Fruit fly (Drosophila melanogaster) whole organism, embryonic: ENCODE results near the gene CG31538.

Experiments
- Atf-2 ChIP-seq: fragments of 200-800 bp; sonication (Bioruptor generic); optimal IDR thresholded peaks from 2 replicates; lab custom pipeline; 2016; ENCODE audit warnings: missing biosample characterization, missing genetic modification characterization
- BEAF-32 ChIP-seq: fragments of 200-800 bp; sonication (Bioruptor generic); optimal IDR thresholded peaks from 3 replicates; lab custom pipeline; 2017; ENCODE audit warnings: missing biosample characterization, missing genetic modification characterization, mild to moderate bottlenecking, moderate library complexity, missing genetic modification reagents
- BtbVII ChIP-seq: fragments of 200-800 bp; sonication (Bioruptor generic); optimal IDR thresholded peaks from 3 replicates; lab custom pipeline; 2017; ENCODE audit warnings: missing biosample characterization, mild to moderate bottlenecking, missing genetic modification characterization
- CG11504 ChIP-seq: fragments of 200-800 bp; sonication (Bioruptor generic); optimal IDR thresholded peaks from 3 replicates; lab custom pipeline; 2019; ENCODE audit warnings: missing biosample characterization, mild to moderate bottlenecking, missing genetic modification characterization, moderate library complexity
- CG12155 ChIP-seq: fragments of 200-800 bp; sonication (Bioruptor generic); optimal IDR thresholded peaks from 3 replicates; lab custom pipeline; 2016; ENCODE audit warnings: missing biosample characterization, missing genetic modification characterization
- CG12659 ChIP-seq: fragments of 200-800 bp; sonication (Bioruptor generic); optimal IDR thresholded peaks from 3 replicates; lab custom pipeline; 2017; ENCODE audit warnings: mild to moderate bottlenecking, missing biosample characterization, missing genetic modification reagents, missing genetic modification characterization
- CG12769 ChIP-seq: fragments of 200-800 bp; sonication (Bioruptor generic); optimal IDR thresholded peaks from 2 replicates; lab custom pipeline; 2019; ENCODE audit warnings: missing biosample characterization, mild to moderate bottlenecking, missing genetic modification characterization, moderate library complexity
- CG13287 ChIP-seq: fragments of 200-800 bp; sonication (Bioruptor generic); IDR thresholded peaks from 2 replicates; pipeline ENCODE4 v1.3.6; 2022; ENCODE audit warnings: missing biosample characterization, missing genetic modification characterization; ENCODE audit not compliant: partially characterized antibody
- CG14710 ChIP-seq: fragments of 200-800 bp; sonication (Bioruptor generic); optimal IDR thresholded peaks from 3 replicates; lab custom pipeline; 2019; ENCODE audit warnings: missing biosample characterization, mild to moderate bottlenecking, missing genetic modification characterization, moderate library complexity
- CG1603 ChIP-seq: fragments of 200-800 bp; sonication (Bioruptor generic); optimal IDR thresholded peaks from 2 replicates; lab custom pipeline; 2019; ENCODE audit warnings: missing biosample characterization, mild to moderate bottlenecking, missing genetic modification characterization, moderate library complexity
- CG17359 ChIP-seq: fragments of 200-800 bp; sonication (Bioruptor generic); optimal IDR thresholded peaks from 3 replicates; lab custom pipeline; 2018; ENCODE audit warnings: missing biosample characterization, mild to moderate bottlenecking, missing genetic modification characterization, moderate library complexity
- CG17802 ChIP-seq: fragments of 200-800 bp; sonication (Bioruptor generic); optimal IDR thresholded peaks from 2 replicates; lab custom pipeline; 2018; ENCODE audit warnings: missing biosample characterization, mild to moderate bottlenecking, missing genetic modification characterization, moderate library complexity
- CG17829 ChIP-seq: fragments of 200-800 bp; optimal IDR thresholded peaks from 2 replicates; lab custom pipeline; 2019; ENCODE audit warnings: missing biosample characterization, mild to moderate bottlenecking, missing genetic modification characterization, moderate library complexity
- CG18262 ChIP-seq: fragments of 200-800 bp; optimal IDR thresholded peaks from 3 replicates; lab custom pipeline; 2019; ENCODE audit warnings: missing biosample characterization, mild to moderate bottlenecking, missing genetic modification characterization, moderate library complexity
- CG2116 ChIP-seq: fragments of 200-800 bp; sonication (Bioruptor generic); optimal IDR thresholded peaks from 3 replicates; lab custom pipeline; 2018; ENCODE audit warnings: missing biosample characterization, mild to moderate bottlenecking, missing genetic modification characterization
- CG2120 ChIP-seq: fragments of 200-800 bp; sonication (Bioruptor generic); optimal IDR thresholded peaks from 3 replicates; lab custom pipeline; 2016; ENCODE audit warnings: missing biosample characterization, missing genetic modification characterization
- CG2712 ChIP-seq: fragments of 200-800 bp; optimal IDR thresholded peaks from 3 replicates; lab custom pipeline; 2019; ENCODE audit warnings: missing biosample characterization, mild to moderate bottlenecking, missing genetic modification characterization, moderate library complexity
- CG30020 ChIP-seq: fragments of 200-800 bp; optimal IDR thresholded peaks from 2 replicates; lab custom pipeline; 2019; ENCODE audit warnings: missing biosample characterization, mild to moderate bottlenecking, missing genetic modification characterization, moderate library complexity
- CG30403 ChIP-seq: fragments of 200-800 bp; sonication (Bioruptor generic); optimal IDR thresholded peaks from 3 replicates; lab custom pipeline; 2016; ENCODE audit warnings: missing biosample characterization, missing genetic modification characterization
- CG3065 ChIP-seq: fragments of 200-800 bp; sonication (Bioruptor generic); optimal IDR thresholded peaks from 2 replicates; lab custom pipeline; 2016; ENCODE audit warnings: missing biosample characterization, missing genetic modification characterization
- CG31441 ChIP-seq: fragments of 200-800 bp; sonication (Bioruptor generic); IDR thresholded peaks from 2 replicates; pipeline ENCODE4 v1.3.6; 2022; ENCODE audit warnings: missing biosample characterization, missing genetic modification characterization
- CG5953 ChIP-seq: fragments of 200-800 bp; sonication (Bioruptor generic); IDR thresholded peaks from 2 replicates; pipeline ENCODE4 v1.3.6; 2022; ENCODE audit warnings: missing biosample characterization, missing genetic modification characterization
- CG8290 ChIP-seq, 3 experiments: fragments of 200-800 bp; sonication (Bioruptor generic); optimal IDR thresholded peaks; 2 replicates each; lab custom pipeline; 2016 to 2019; ENCODE audit warnings: missing biosample characterization in 3 of 3, missing genetic modification characterization in 3 of 3, mild to moderate bottlenecking in 2 of 3, moderate library complexity in 1 of 3
- CG9797 ChIP-seq: fragments of 200-800 bp; sonication (Bioruptor generic); optimal IDR thresholded peaks from 3 replicates; lab custom pipeline; 2018; ENCODE audit warnings: missing biosample characterization, mild to moderate bottlenecking, missing genetic modification characterization
- Dfd ChIP-seq, 2 experiments: fragments of >200 bp; optimal IDR thresholded peaks; 2 replicates each; lab custom pipeline; 2017; ENCODE audit warnings: missing biosample characterization in 2 of 2, missing genetic modification characterization in 2 of 2
- Doc2 ChIP-seq: fragments of 200-800 bp; sonication (Bioruptor generic); IDR thresholded peaks from 2 replicates; pipeline ENCODE4 v1.3.6; 2022; ENCODE audit warnings: missing biosample characterization, missing genetic modification characterization
- Dp ChIP-seq: fragments of 200-800 bp; sonication (Bioruptor generic); optimal IDR thresholded peaks from 2 replicates; lab custom pipeline; 2018; ENCODE audit warnings: missing biosample characterization, mild to moderate bottlenecking, missing genetic modification characterization, moderate library complexity
- H2.0 ChIP-seq: fragments of 200-800 bp; sonication (Bioruptor generic); IDR thresholded peaks from 2 replicates; pipeline ENCODE4 v1.3.6; 2022; ENCODE audit warnings: missing biosample characterization, missing genetic modification characterization
- HmgD ChIP-seq: fragments of 200-800 bp; sonication (Bioruptor generic); optimal IDR thresholded peaks from 3 replicates; lab custom pipeline; 2016; ENCODE audit warnings: missing biosample characterization, missing genetic modification characterization
- HmgZ ChIP-seq: fragments of 200-800 bp; sonication (Bioruptor generic); optimal IDR thresholded peaks from 2 replicates; lab custom pipeline; 2018; ENCODE audit warnings: missing biosample characterization, mild to moderate bottlenecking, missing genetic modification characterization
- Hmr ChIP-seq: fragments of 200-800 bp; sonication (Bioruptor generic); optimal IDR thresholded peaks from 3 replicates; lab custom pipeline; 2017; ENCODE audit warnings: mild to moderate bottlenecking, missing biosample characterization, missing genetic modification reagents, missing genetic modification characterization
- MBD-R2 ChIP-seq: fragments of 200-800 bp; sonication (Bioruptor generic); IDR thresholded peaks from 2 replicates; pipeline ENCODE4 v1.3.6; 2022; ENCODE audit warnings: missing biosample characterization, missing genetic modification characterization
- MESR4 ChIP-seq: fragments of 200-800 bp; sonication (Bioruptor generic); optimal IDR thresholded peaks from 2 replicates; lab custom pipeline; 2018; ENCODE audit warnings: missing biosample characterization, mild to moderate bottlenecking, missing genetic modification characterization, moderate library complexity
- Meics ChIP-seq: fragments of 200-800 bp; sonication (Bioruptor generic); optimal IDR thresholded peaks from 2 replicates; lab custom pipeline; 2017; ENCODE audit warnings: missing biosample characterization, mild to moderate bottlenecking, missing genetic modification characterization
- Pdp1 ChIP-seq, 2 experiments: fragments of 200-800 bp; sonication (Bioruptor generic); optimal IDR thresholded peaks; 3 replicates each; lab custom pipeline; 2016; ENCODE audit warnings: missing biosample characterization in 2 of 2, missing genetic modification characterization in 2 of 2, mild to moderate bottlenecking in 1 of 2, moderate library complexity in 1 of 2
- Poxn ChIP-seq: fragments of 200-800 bp; sonication (Bioruptor generic); IDR thresholded peaks from 2 replicates; pipeline ENCODE4 v1.3.6; 2022; ENCODE audit warnings: missing biosample characterization, missing genetic modification characterization
- Scr ChIP-seq: fragments of 200-800 bp; sonication (Bioruptor generic); IDR thresholded peaks from 2 replicates; pipeline ENCODE4 v1.3.6; 2022; ENCODE audit warnings: missing biosample characterization, missing genetic modification characterization; ENCODE audit not compliant: partially characterized antibody
- Sry-δ ChIP-seq: fragments of 200-800 bp; sonication (Bioruptor generic); optimal IDR thresholded peaks from 2 replicates; lab custom pipeline; 2016; ENCODE audit warnings: missing biosample characterization, missing genetic modification characterization
- YL-1 ChIP-seq: fragments of 200-800 bp; sonication (Bioruptor generic); optimal IDR thresholded peaks from 3 replicates; lab custom pipeline; 2017; ENCODE audit warnings: missing biosample characterization, mild to moderate bottlenecking, missing genetic modification characterization
- bab2 ChIP-seq: fragments of 200-800 bp; sonication (Bioruptor generic); optimal IDR thresholded peaks from 2 replicates; lab custom pipeline; 2016; ENCODE audit warnings: missing biosample characterization, missing genetic modification characterization
- bigmax ChIP-seq: fragments of 200-800 bp; sonication (Bioruptor generic); optimal IDR thresholded peaks from 2 replicates; lab custom pipeline; 2018; ENCODE audit warnings: missing biosample characterization, mild to moderate bottlenecking, missing genetic modification characterization
- gfzf ChIP-seq: fragments of 200-800 bp; sonication (Bioruptor generic); optimal IDR thresholded peaks from 2 replicates; lab custom pipeline; 2016; ENCODE audit warnings: missing biosample characterization, mild to moderate bottlenecking, missing genetic modification characterization, moderate library complexity
- ind ChIP-seq: fragments of 200-800 bp; sonication (Bioruptor generic); optimal IDR thresholded peaks from 3 replicates; lab custom pipeline; 2016; ENCODE audit warnings: missing biosample characterization, missing genetic modification characterization
- nau ChIP-seq: fragments of 200-800 bp; sonication (Bioruptor generic); optimal IDR thresholded peaks from 3 replicates; lab custom pipeline; 2017; ENCODE audit warnings: missing biosample characterization, mild to moderate bottlenecking, missing genetic modification characterization, missing genetic modification reagents
- nmo ChIP-seq: fragments of 200-800 bp; sonication (Bioruptor generic); optimal IDR thresholded peaks from 2 replicates; lab custom pipeline; 2018; ENCODE audit warnings: missing biosample characterization, mild to moderate bottlenecking, missing genetic modification characterization, moderate library complexity
- otp ChIP-seq: fragments of 200-800 bp; sonication (Bioruptor generic); IDR thresholded peaks from 3 replicates; pipeline ENCODE4, ENCODE4 v1.3.6; 2022; ENCODE audit warnings: missing biosample characterization, missing genetic modification characterization
- slbo ChIP-seq: fragments of 200-800 bp; sonication (Bioruptor generic); IDR thresholded peaks from 2 replicates; pipeline ENCODE4 v1.3.6; 2022; ENCODE audit warnings: missing biosample characterization, missing genetic modification characterization
- wek ChIP-seq: fragments of 200-800 bp; sonication (Bioruptor generic); optimal IDR thresholded peaks from 3 replicates; lab custom pipeline; 2018; ENCODE audit warnings: missing biosample characterization, mild to moderate bottlenecking, missing genetic modification characterization, moderate library complexity
- zen ChIP-seq: fragments of 200-800 bp; sonication (Bioruptor generic); optimal IDR thresholded peaks from 3 replicates; lab custom pipeline; 2018; ENCODE audit warnings: missing biosample characterization, mild to moderate bottlenecking, missing genetic modification characterization, moderate library complexity

CG31538 gene

dm6 chr3R:5297315-5297714, 19.7 kb upstream of the CG31538 start (continued):
- peak in 1 of 2 experiments; percentile 15 for TF ChIP-seq Pdp1 (GFP tag; optimal IDR thresholded peaks at IDR 0.05; lab: Kevin White, UChicago)
- TF ChIP-seq CG17359 = no peak
- TF ChIP-seq CG14710 (tag; lab: Kevin White, UChicago) = peak; percentile 45
- peak; percentile 11 for TF ChIP-seq CG30403 (GFP tag; lab: Kevin White, UChicago)
- peak; percentile 22 for TF ChIP-seq CG17829 (tag; lab: Kevin White, UChicago)
- TF ChIP-seq slbo = no peak
- TF ChIP-seq CG8290 (GFP tag; optimal IDR thresholded peaks at IDR 0.05; lab: Kevin White, UChicago) = no peak
- peak in 1 of 2 experiments; percentile 35 for TF ChIP-seq CG8290 (tag; optimal IDR thresholded peaks at IDR 0.05; lab: Kevin White, UChicago)
- peak; percentile 34 for TF ChIP-seq BEAF-32 (GFP tag; lab: Kevin White, UChicago)
- TF ChIP-seq Dfd (GFP tag; optimal IDR thresholded peaks at IDR 0.05; lab: Kevin White, UChicago) = no peak
- peak; percentile 39 for TF ChIP-seq CG11504 (tag; lab: Kevin White, UChicago)
- TF ChIP-seq Sry-δ (GFP tag; lab: Kevin White, UChicago) = peak; percentile 7
- TF ChIP-seq MBD-R2 (GFP tag; lab: Robert Waterston, UW) = 0 out of 2 replicates have a peak, but pooled peaks have one; percentile 30
- TF ChIP-seq CG2712 (tag; lab: Kevin White, UChicago) = peak; percentile 9
- peak; percentile 76 for TF ChIP-seq wek (GFP tag; lab: Kevin White, UChicago)
- no peak for TF ChIP-seq YL-1
- TF ChIP-seq CG9797 (GFP tag; lab: Kevin White, UChicago) = peak; percentile 82
- no peak for TF ChIP-seq nau (GFP tag; lab: Kevin White, UChicago)
- no peak for TF ChIP-seq CG18262
- TF ChIP-seq otp = no peak
- TF ChIP-seq CG31441 (GFP tag; lab: Robert Waterston, UW) = no peak
- no peak for TF ChIP-seq Atf-2 (GFP tag; lab: Kevin White, UChicago)
- no peak for TF ChIP-seq ind (GFP tag; lab: Kevin White, UChicago)
- TF ChIP-seq Meics (GFP tag; lab: Kevin White, UChicago) = peak; percentile 60
- TF ChIP-seq CG17802 (tag; lab: Kevin White, UChicago) = no peak
- peak; percentile 1 for TF ChIP-seq BtbVII
- peak; percentile 33 for TF ChIP-seq CG12659 (GFP tag; lab: Kevin White, UChicago)
- no peak for TF ChIP-seq Doc2 (GFP tag; lab: Robert Waterston, UW)
- peak; percentile 19 for TF ChIP-seq nmo (GFP tag; lab: Kevin White, UChicago)
- no peak for TF ChIP-seq H2.0 (GFP tag; lab: Robert Waterston, UW)
- no peak for TF ChIP-seq bab2 (GFP tag; lab: Kevin White, UChicago)
- peak; percentile 16 for TF ChIP-seq CG12769 (tag; lab: Kevin White, UChicago)
- TF ChIP-seq HmgZ = peak; percentile 35
- TF ChIP-seq CG5953 (GFP tag; lab: Robert Waterston, UW) = no peak
- TF ChIP-seq CG30020 (tag; lab: Kevin White, UChicago) = peak; percentile 28
- TF ChIP-seq CG2120 = no peak
- TF ChIP-seq CG3065 (GFP tag; lab: Kevin White, UChicago) = no peak
- peak; percentile 86 for TF ChIP-seq bigmax (GFP tag; lab: Kevin White, UChicago)
- 0 out of 2 replicates have a peak, but pooled peaks have one; percentile 12 for TF ChIP-seq Scr
- TF ChIP-seq Hmr (GFP tag; lab: Kevin White, UChicago) = peak; percentile 24
- peak; percentile 88 for TF ChIP-seq gfzf (GFP tag; lab: Kevin White, UChicago)
- TF ChIP-seq zen (tag; lab: Kevin White, UChicago) = peak; percentile 20
- no peak for TF ChIP-seq Poxn
- TF ChIP-seq MESR4 (GFP tag; lab: Kevin White, UChicago) = peak; percentile 83
- peak; percentile 43; the same call in 1 of the 2 replicates for TF ChIP-seq CG13287 (GFP tag; lab: Robert Waterston, UW)
- TF ChIP-seq Dp = peak; percentile 78
- TF ChIP-seq CG2116 (GFP tag; lab: Kevin White, UChicago) = peak; percentile 78
- TF ChIP-seq CG12155 (GFP tag; lab: Kevin White, UChicago) = no peak
- peak; percentile 66 for TF ChIP-seq CG1603
- TF ChIP-seq HmgD (GFP tag; lab: Kevin White, UChicago) = peak; percentile 24
